Fruit fly (Drosophila melanogaster) whole organism, embryonic: Measurements from ENCODE around the gene RpL7.
A peak's percentile ranks its signal among the peaks of the same experiment; 100 is the strongest.

Source experiments
- CG10431 ChIP-seq: fragments of 200-800 bp; sonication (Bioruptor generic); optimal IDR thresholded peaks from 3 replicates; lab custom pipeline; 2018; ENCODE audit warnings: missing biosample characterization, mild to moderate bottlenecking, missing genetic modification characterization
- CG11247 ChIP-seq: fragments of 200-800 bp; sonication (Bioruptor generic); IDR thresholded peaks from 2 replicates; pipeline ENCODE4 v1.3.6; 2022; ENCODE audit warnings: missing biosample characterization, missing genetic modification characterization
- CG11723 ChIP-seq: fragments of 200-800 bp; sonication (Bioruptor generic); optimal IDR thresholded peaks from 2 replicates; lab custom pipeline; 2017; ENCODE audit warnings: missing biosample characterization, mild to moderate bottlenecking, missing genetic modification characterization
- CG12659 ChIP-seq: fragments of 200-800 bp; sonication (Bioruptor generic); optimal IDR thresholded peaks from 3 replicates; lab custom pipeline; 2017; ENCODE audit warnings: mild to moderate bottlenecking, missing biosample characterization, missing genetic modification reagents, missing genetic modification characterization
- CG13424 ChIP-seq: fragments of 200-800 bp; sonication (Bioruptor generic); optimal IDR thresholded peaks from 2 replicates; lab custom pipeline; 2019; ENCODE audit warnings: missing biosample characterization, mild to moderate bottlenecking, missing genetic modification characterization, moderate library complexity
- CG15479 ChIP-seq: fragments of 200-800 bp; sonication (Bioruptor generic); optimal IDR thresholded peaks from 3 replicates; lab custom pipeline; 2019; ENCODE audit warnings: missing biosample characterization, mild to moderate bottlenecking, missing genetic modification characterization, moderate library complexity
- CG1602 ChIP-seq: fragments of 200-800 bp; sonication (Bioruptor generic); optimal IDR thresholded peaks from 3 replicates; lab custom pipeline; 2016; ENCODE audit warnings: missing biosample characterization, missing genetic modification characterization
- CG17359 ChIP-seq: fragments of 200-800 bp; sonication (Bioruptor generic); optimal IDR thresholded peaks from 3 replicates; lab custom pipeline; 2018; ENCODE audit warnings: missing biosample characterization, mild to moderate bottlenecking, missing genetic modification characterization, moderate library complexity
- CG17361 ChIP-seq: fragments of 200-800 bp; sonication (Bioruptor generic); IDR thresholded peaks from 3 replicates; pipeline ENCODE4 v1.3.6; 2022; ENCODE audit warnings: missing biosample characterization, missing genetic modification characterization
- CG2678 ChIP-seq: fragments of 200-800 bp; sonication (Bioruptor generic); optimal IDR thresholded peaks from 3 replicates; lab custom pipeline; 2019; ENCODE audit warnings: missing biosample characterization, mild to moderate bottlenecking, missing genetic modification characterization, moderate library complexity
- CG2712 ChIP-seq: fragments of 200-800 bp; optimal IDR thresholded peaks from 3 replicates; lab custom pipeline; 2019; ENCODE audit warnings: missing biosample characterization, mild to moderate bottlenecking, missing genetic modification characterization, moderate library complexity
- CG30431 ChIP-seq: fragments of 200-800 bp; sonication (Bioruptor generic); optimal IDR thresholded peaks from 2 replicates; lab custom pipeline; 2017; ENCODE audit warnings: missing biosample characterization, missing genetic modification characterization
- CG34376 ChIP-seq: fragments of 200-800 bp; sonication (Bioruptor generic); optimal IDR thresholded peaks from 2 replicates; lab custom pipeline; 2018; ENCODE audit warnings: missing biosample characterization, mild to moderate bottlenecking, missing genetic modification characterization
- CG4617 ChIP-seq: fragments of 200-800 bp; sonication (Bioruptor generic); optimal IDR thresholded peaks from 3 replicates; lab custom pipeline; 2016; ENCODE audit warnings: missing biosample characterization, missing genetic modification characterization, borderline replicate concordance
- CG6254 ChIP-seq: fragments of 200-800 bp; sonication (Bioruptor generic); optimal IDR thresholded peaks from 3 replicates; lab custom pipeline; 2017; ENCODE audit warnings: mild to moderate bottlenecking, missing biosample characterization, missing genetic modification reagents, missing genetic modification characterization
- CG6683 ChIP-seq: fragments of 200-800 bp; sonication (Bioruptor generic); optimal IDR thresholded peaks from 2 replicates; lab custom pipeline; 2017; ENCODE audit warnings: missing biosample characterization, mild to moderate bottlenecking, missing genetic modification characterization, missing genetic modification reagents
- CG8089 ChIP-seq: fragments of 200-800 bp; sonication (Bioruptor generic); optimal IDR thresholded peaks from 3 replicates; lab custom pipeline; 2016; ENCODE audit warnings: missing biosample characterization, missing genetic modification characterization
- CG8290 ChIP-seq, 3 experiments: fragments of 200-800 bp; sonication (Bioruptor generic); optimal IDR thresholded peaks; 2 replicates each; lab custom pipeline; 2016 to 2019; ENCODE audit warnings: missing biosample characterization in 3 of 3, missing genetic modification characterization in 3 of 3, mild to moderate bottlenecking in 2 of 3, moderate library complexity in 1 of 3
- CG9437 ChIP-seq: fragments of 200-800 bp; sonication (Bioruptor generic); optimal IDR thresholded peaks from 2 replicates; lab custom pipeline; 2018; ENCODE audit warnings: missing biosample characterization, mild to moderate bottlenecking, missing genetic modification characterization
- Dad ChIP-seq: fragments of 200-800 bp; sonication (Bioruptor generic); optimal IDR thresholded peaks from 3 replicates; lab custom pipeline; 2016; ENCODE audit warnings: missing biosample characterization, missing genetic modification characterization
- Deaf1 ChIP-seq: fragments of 200-800 bp; optimal IDR thresholded peaks from 3 replicates; lab custom pipeline; 2019; ENCODE audit warnings: missing biosample characterization, mild to moderate bottlenecking, missing genetic modification characterization, moderate library complexity
- Dek ChIP-seq: fragments of 200-800 bp; sonication (Bioruptor generic); optimal IDR thresholded peaks from 3 replicates; lab custom pipeline; 2019; ENCODE audit warnings: missing biosample characterization, mild to moderate bottlenecking, missing genetic modification characterization, moderate library complexity
- E2f1 ChIP-seq: fragments of 200-800 bp; sonication (Bioruptor generic); IDR thresholded peaks from 2 replicates; pipeline ENCODE4 v1.3.6; 2022; ENCODE audit warnings: missing biosample characterization, missing genetic modification characterization
- Fer2 ChIP-seq: fragments of 200-800 bp; sonication (Bioruptor generic); optimal IDR thresholded peaks from 2 replicates; lab custom pipeline; 2018; ENCODE audit warnings: missing biosample characterization, mild to moderate bottlenecking, missing genetic modification characterization, moderate library complexity
- HLH3B ChIP-seq: fragments of 200-800 bp; sonication (Bioruptor generic); IDR thresholded peaks from 2 replicates; pipeline ENCODE4 v1.3.6; 2022; ENCODE audit warnings: missing biosample characterization, missing genetic modification characterization
- HLH4C ChIP-seq: fragments of 200-800 bp; sonication (Bioruptor generic); IDR thresholded peaks from 3 replicates; pipeline ENCODE4 v1.3.6; 2022; ENCODE audit warnings: missing biosample characterization, missing genetic modification characterization; ENCODE audit not compliant: partially characterized antibody
- Hr39 ChIP-seq: fragments of >200 bp; optimal IDR thresholded peaks from 2 replicates; lab custom pipeline; 2017
- Hsf ChIP-seq: fragments of 200-800 bp; sonication (Bioruptor generic); optimal IDR thresholded peaks from 3 replicates; lab custom pipeline; 2016; ENCODE audit warnings: missing biosample characterization, missing genetic modification characterization
- Lim3 ChIP-seq: fragments of 200-800 bp; sonication (Bioruptor generic); IDR thresholded peaks from 2 replicates; pipeline ENCODE4 v1.3.6; 2022; ENCODE audit warnings: missing biosample characterization, missing genetic modification characterization
- Mrtf ChIP-seq: fragments of 200-800 bp; sonication (Bioruptor generic); IDR thresholded peaks from 3 replicates; pipeline ENCODE4 v1.3.6; 2022; ENCODE audit warnings: missing biosample characterization, missing genetic modification characterization
- Neu2 ChIP-seq: fragments of 200-800 bp; sonication (Bioruptor generic); optimal IDR thresholded peaks from 3 replicates; lab custom pipeline; 2016; ENCODE audit warnings: missing biosample characterization, missing genetic modification characterization, borderline replicate concordance
- Pdp1 ChIP-seq, 2 experiments: fragments of 200-800 bp; sonication (Bioruptor generic); optimal IDR thresholded peaks; 3 replicates each; lab custom pipeline; 2016; ENCODE audit warnings: missing biosample characterization in 2 of 2, missing genetic modification characterization in 2 of 2, mild to moderate bottlenecking in 1 of 2, moderate library complexity in 1 of 2
- Sox100B ChIP-seq: fragments of 200-800 bp; sonication (Bioruptor generic); optimal IDR thresholded peaks from 3 replicates; lab custom pipeline; 2018; ENCODE audit warnings: missing biosample characterization, mild to moderate bottlenecking, missing genetic modification characterization
- Xbp1 ChIP-seq: fragments of 200-800 bp; sonication (Bioruptor generic); optimal IDR thresholded peaks from 3 replicates; lab custom pipeline; 2016; ENCODE audit warnings: missing biosample characterization, mild to moderate bottlenecking, missing genetic modification characterization
- Xrp1 ChIP-seq: fragments of 200-800 bp; sonication (Bioruptor generic); IDR thresholded peaks from 2 replicates; pipeline ENCODE4 v1.3.6; 2022; ENCODE audit warnings: missing biosample characterization, missing genetic modification characterization
- amos ChIP-seq: fragments of 200-800 bp; sonication (Bioruptor generic); IDR thresholded peaks from 2 replicates; pipeline ENCODE4 v1.3.6; 2022; ENCODE audit warnings: missing biosample characterization, missing genetic modification characterization; ENCODE audit not compliant: partially characterized antibody
- ash1 ChIP-seq: fragments of 200-800 bp; sonication (Bioruptor generic); optimal IDR thresholded peaks from 2 replicates; lab custom pipeline; 2018; ENCODE audit warnings: missing biosample characterization, mild to moderate bottlenecking, missing genetic modification characterization
- fd64A ChIP-seq: fragments of 200-800 bp; sonication (Bioruptor generic); optimal IDR thresholded peaks from 3 replicates; lab custom pipeline; 2018; ENCODE audit warnings: missing biosample characterization, mild to moderate bottlenecking, missing genetic modification characterization
- fd96Cb ChIP-seq: fragments of 200-800 bp; sonication (Bioruptor generic); optimal IDR thresholded peaks from 2 replicates; lab custom pipeline; 2018; ENCODE audit warnings: missing biosample characterization, mild to moderate bottlenecking, missing genetic modification characterization, moderate library complexity
- kah ChIP-seq: fragments of 200-800 bp; sonication (Bioruptor generic); optimal IDR thresholded peaks from 2 replicates; lab custom pipeline; 2018; ENCODE audit warnings: missing biosample characterization, mild to moderate bottlenecking, missing genetic modification characterization
- nau ChIP-seq: fragments of 200-800 bp; sonication (Bioruptor generic); optimal IDR thresholded peaks from 3 replicates; lab custom pipeline; 2017; ENCODE audit warnings: missing biosample characterization, mild to moderate bottlenecking, missing genetic modification characterization, missing genetic modification reagents
- nerfin-1 ChIP-seq: fragments of 200-800 bp; sonication (Bioruptor generic); optimal IDR thresholded peaks from 3 replicates; lab custom pipeline; 2019; ENCODE audit warnings: missing biosample characterization, mild to moderate bottlenecking, missing genetic modification characterization, moderate library complexity
- odd ChIP-seq: fragments of 200-800 bp; sonication (Bioruptor generic); optimal IDR thresholded peaks from 2 replicates; lab custom pipeline; 2017; ENCODE audit warnings: missing biosample characterization, mild to moderate bottlenecking, missing genetic modification characterization
- pfk ChIP-seq: fragments of 200-800 bp; sonication (Bioruptor generic); optimal IDR thresholded peaks from 2 replicates; lab custom pipeline; 2018; ENCODE audit warnings: missing biosample characterization, mild to moderate bottlenecking, missing genetic modification characterization, moderate library complexity
- seq ChIP-seq: fragments of 200-800 bp; sonication (Bioruptor generic); IDR thresholded peaks from 2 replicates; pipeline ENCODE4 v1.3.6; 2022; ENCODE audit warnings: missing biosample characterization, missing genetic modification characterization
- sima ChIP-seq: fragments of 200-800 bp; sonication (Bioruptor generic); optimal IDR thresholded peaks from 2 replicates; lab custom pipeline; 2016; ENCODE audit warnings: missing biosample characterization, missing genetic modification characterization
- sug ChIP-seq: fragments of 200-800 bp; optimal IDR thresholded peaks from 2 replicates; lab custom pipeline; 2019; ENCODE audit warnings: missing biosample characterization, mild to moderate bottlenecking, missing genetic modification characterization, moderate library complexity
- tin ChIP-seq: fragments of 200-800 bp; sonication (Bioruptor generic); optimal IDR thresholded peaks from 3 replicates; lab custom pipeline; 2016; ENCODE audit warnings: missing biosample characterization, missing genetic modification characterization
- vfl ChIP-seq: fragments of 200-800 bp; sonication (Bioruptor generic); optimal IDR thresholded peaks from 2 replicates; lab custom pipeline; 2016; ENCODE audit warnings: missing biosample characterization, missing genetic modification characterization
- wor ChIP-seq: fragments of 200-800 bp; sonication (Bioruptor generic); IDR thresholded peaks from 2 replicates; pipeline ENCODE4 v1.3.6; 2022; ENCODE audit warnings: missing biosample characterization, missing genetic modification characterization

Gene RpL7

DNA sequence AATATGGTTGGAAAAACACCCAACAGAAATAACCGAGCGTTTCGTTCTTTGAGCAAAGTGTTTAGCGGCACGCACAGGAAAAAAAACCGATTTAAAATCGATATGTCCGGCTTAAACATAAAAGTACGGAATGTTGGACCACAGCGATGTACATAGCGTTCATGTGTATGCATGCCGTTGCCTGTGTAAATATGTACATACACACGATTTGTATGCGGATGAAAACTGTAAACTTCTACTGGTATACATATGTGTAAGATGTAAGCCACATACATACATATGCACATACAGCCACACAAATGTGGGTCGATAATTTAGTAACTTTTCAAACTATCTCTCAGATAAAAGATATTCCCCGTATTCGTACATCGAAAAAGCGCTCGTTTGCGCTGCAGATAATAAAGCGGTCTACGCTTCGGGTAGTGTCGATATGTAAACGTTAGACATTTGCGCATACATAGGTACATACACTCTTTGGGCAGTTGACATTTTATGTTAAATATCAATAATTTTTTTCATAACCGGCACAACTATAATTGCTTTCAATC lies 48.9 kb downstream of the RpL7 start (continued):
- no peak for TF ChIP-seq Lim3 (GFP tag; lab: Robert Waterston, UW)
- TF ChIP-seq Neu2 (GFP tag; lab: Kevin White, UChicago), result peak; percentile 35
- no peak for TF ChIP-seq Fer2 (tag; lab: Kevin White, UChicago)
- peak; percentile 80 for TF ChIP-seq CG34376 (GFP tag; lab: Kevin White, UChicago)
- TF ChIP-seq CG12659 (GFP tag; lab: Kevin White, UChicago), result peak; percentile 1
- no peak; the same call in 1 of the 2 replicates for TF ChIP-seq seq (GFP tag; lab: Robert Waterston, UW)
- TF ChIP-seq Dek, result no peak
- peak; percentile 75 for TF ChIP-seq Sox100B
- peak; percentile 64 for TF ChIP-seq Xrp1 (GFP tag; lab: Robert Waterston, UW)
- peak; percentile 81 for TF ChIP-seq CG15479 (GFP tag; lab: Kevin White, UChicago)
- no peak for TF ChIP-seq CG11247 (GFP tag; lab: Robert Waterston, UW)
- peak; percentile 16 for TF ChIP-seq sug (tag; lab: Kevin White, UChicago)
- no peak for TF ChIP-seq CG17361
- no peak for TF ChIP-seq CG4617 (GFP tag; lab: Kevin White, UChicago)
- peak; percentile 15 for TF ChIP-seq CG8290 (GFP tag; optimal IDR thresholded peaks at IDR 0.05; lab: Kevin White, UChicago)
- TF ChIP-seq CG8290 (tag; optimal IDR thresholded peaks at IDR 0.05; lab: Kevin White, UChicago), result peak in 1 of 2 experiments; percentile 73
- peak; percentile 9 for TF ChIP-seq CG2712 (tag; lab: Kevin White, UChicago)
- peak; percentile 29; the same call in 1 of the 2 replicates for TF ChIP-seq HLH3B (GFP tag; lab: Robert Waterston, UW)
- peak; percentile 19 for TF ChIP-seq CG6683 (GFP tag; lab: Kevin White, UChicago)
- no peak for TF ChIP-seq Hr39 (lab: Kevin White, UChicago)
- TF ChIP-seq Mrtf (GFP tag; lab: Robert Waterston, UW), result no peak
- TF ChIP-seq amos (GFP tag; lab: Robert Waterston, UW), result no peak
- TF ChIP-seq CG13424 (tag; lab: Kevin White, UChicago), result peak; percentile 34
- no peak for TF ChIP-seq Dad (GFP tag; lab: Kevin White, UChicago)
- no peak for TF ChIP-seq ash1 (GFP tag; lab: Kevin White, UChicago)
- TF ChIP-seq Hsf, result no peak
- no peak for TF ChIP-seq E2f1 (GFP tag; lab: Robert Waterston, UW)
- TF ChIP-seq CG1602, result no peak
- TF ChIP-seq kah (GFP tag; lab: Kevin White, UChicago), result peak; percentile 55
- no peak for TF ChIP-seq vfl (GFP tag; lab: Kevin White, UChicago)
- peak; percentile 19 for TF ChIP-seq CG10431 (GFP tag; lab: Kevin White, UChicago)
- TF ChIP-seq CG17359 (tag; lab: Kevin White, UChicago), result peak; percentile 34
- TF ChIP-seq CG6254 (GFP tag; lab: Kevin White, UChicago), result peak; percentile 11
- no peak for TF ChIP-seq CG30431
- peak; percentile 27 for TF ChIP-seq CG11723 (GFP tag; lab: Kevin White, UChicago)
- no peak for TF ChIP-seq sima (GFP tag; lab: Kevin White, UChicago)
- TF ChIP-seq fd96Cb, result no peak
- TF ChIP-seq odd (GFP tag; lab: Kevin White, UChicago), result peak; percentile 11
- TF ChIP-seq CG8089, result peak; percentile 26
- peak; percentile 3 for TF ChIP-seq nau
- TF ChIP-seq fd64A (GFP tag; lab: Kevin White, UChicago), result peak; percentile 75
- TF ChIP-seq wor (GFP tag; lab: Robert Waterston, UW), result no peak
- no peak for TF ChIP-seq tin
- TF ChIP-seq nerfin-1 (tag; lab: Kevin White, UChicago), result peak; percentile 91
- no peak for TF ChIP-seq Pdp1 (GFP tag; optimal IDR thresholded peaks at IDR 0.05; lab: Kevin White, UChicago)
- no peak for TF ChIP-seq CG2678 (tag; lab: Kevin White, UChicago)
- no peak for TF ChIP-seq Xbp1 (GFP tag; lab: Kevin White, UChicago)
- TF ChIP-seq HLH4C (GFP tag; lab: Robert Waterston, UW), result no peak
- peak; percentile 81 for TF ChIP-seq Deaf1 (tag; lab: Kevin White, UChicago)
- TF ChIP-seq CG9437, result no peak
- TF ChIP-seq pfk (GFP tag; lab: Kevin White, UChicago), result peak; percentile 75
